Fruit fly (Drosophila melanogaster) whole organism: Measurements from ENCODE around the gene sowah.

Experiments
- CG8478 ChIP-seq: fragments of >200 bp; optimal IDR thresholded peaks from 2 replicates; lab custom pipeline; 2018; ENCODE audit warnings: inconsistent platforms
- Dll ChIP-seq: fragments of >200 bp; optimal IDR thresholded peaks from 2 replicates; lab custom pipeline; 2017
- EcR ChIP-seq, 2 experiments: fragments of >200 bp; optimal IDR thresholded peaks; 2 replicates each; lab custom pipeline; 2017; ENCODE audit warnings: missing biosample characterization in 2 of 2, missing genetic modification characterization in 2 of 2, missing genetic modification reagents in 2 of 2
- pan ChIP-seq: fragments of >200 bp; optimal IDR thresholded peaks from 2 replicates; lab custom pipeline; 2017
- psq ChIP-seq: fragments of >200 bp; optimal IDR thresholded peaks from 2 replicates; lab custom pipeline; 2017
- usp ChIP-seq: fragments of >200 bp; optimal IDR thresholded peaks from 2 replicates; lab custom pipeline; 2017; ENCODE audit warnings: missing biosample characterization, missing genetic modification characterization, mixed read lengths

DNA sequence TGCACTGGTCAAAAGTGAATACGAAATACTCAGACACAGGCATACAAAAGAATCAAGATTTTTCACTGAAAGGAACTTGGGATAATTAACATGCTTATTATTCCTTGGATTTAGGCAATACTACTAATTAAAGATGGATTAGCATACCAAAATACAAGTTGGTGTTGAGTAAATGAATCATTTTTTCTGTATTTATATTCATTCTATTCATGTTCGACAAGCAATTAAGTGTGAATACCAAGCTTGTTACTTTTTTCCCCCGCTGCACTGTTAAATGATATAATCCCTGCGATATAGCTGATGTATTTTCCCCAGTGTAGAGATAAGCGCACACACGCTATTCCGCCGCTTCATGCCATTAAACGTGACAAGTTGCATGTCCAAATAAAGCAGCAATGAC, 14.6 kb downstream of the sowah start:
- TF ChIP-seq usp (no peak), psq (lab: Kevin White, UChicago) (no peak), EcR (GFP tag; optimal IDR thresholded peaks at IDR 0.05; lab: Kevin White, UChicago) (no peak), CG8478 (lab: Kevin White, UChicago) (no peak), Dll (lab: Kevin White, UChicago) (no peak), pan (lab: Kevin White, UChicago) (no peak)
